Worm (Caenorhabditis elegans) whole organism, L2 larva: Measurements from ENCODE around the gene C07G1.15.

Experiments used
- C34F6.9 ChIP-seq: fragments of 150-350 bp; optimal IDR thresholded peaks from 2 replicates; lab custom pipeline; 2014; ENCODE audit warnings: missing biosample characterization, missing genetic modification characterization
- F13H6.1 ChIP-seq: sonication (generic microtip); optimal IDR thresholded peaks from 2 replicates; lab custom pipeline; 2016; ENCODE audit warnings: missing genetic modification characterization, missing compliant biosample characterization
- R02D3.7 ChIP-seq: fragments of 150-350 bp; optimal IDR thresholded peaks from 2 replicates; lab custom pipeline; 2014; ENCODE audit warnings: missing biosample characterization, missing genetic modification characterization
- Y55F3AM.14 ChIP-seq: fragments of 200-800 bp; sonication (Bioruptor generic); optimal IDR thresholded peaks from 2 replicates; lab custom pipeline; 2018; ENCODE audit warnings: mild to moderate bottlenecking, missing genetic modification characterization, missing compliant biosample characterization
- ZK546.5 ChIP-seq: sonication (generic microtip); optimal IDR thresholded peaks from 2 replicates; lab custom pipeline; 2017; ENCODE audit warnings: missing biosample characterization, missing genetic modification characterization
- alr-1 ChIP-seq: fragments of 150-350 bp; optimal IDR thresholded peaks from 2 replicates; lab custom pipeline; 2014; ENCODE audit warnings: missing biosample characterization, missing genetic modification characterization
- aly-2 ChIP-seq: fragments of 150-350 bp; optimal IDR thresholded peaks from 2 replicates; lab custom pipeline; 2014; ENCODE audit warnings: missing biosample characterization, missing genetic modification characterization
- crh-2 ChIP-seq: sonication (generic microtip); optimal IDR thresholded peaks from 2 replicates; lab custom pipeline; 2017; ENCODE audit warnings: missing biosample characterization, missing genetic modification characterization
- egl-27 ChIP-seq: sonication (generic microtip); optimal IDR thresholded peaks from 3 replicates; lab custom pipeline; 2017; ENCODE audit warnings: missing biosample characterization, missing genetic modification reagents, missing genetic modification characterization
- elt-3 ChIP-seq: sonication (generic microtip); optimal IDR thresholded peaks from 2 replicates; lab custom pipeline; 2017; ENCODE audit warnings: missing biosample characterization, missing genetic modification characterization
- fos-1 ChIP-seq: fragments of 150-350 bp; optimal IDR thresholded peaks from 2 replicates; lab custom pipeline; 2014; ENCODE audit warnings: missing biosample characterization, missing genetic modification characterization
- gmeb-1 ChIP-seq: fragments of 150-350 bp; optimal IDR thresholded peaks from 2 replicates; lab custom pipeline; 2014; ENCODE audit warnings: missing biosample characterization, missing genetic modification characterization
- lin-11 ChIP-seq: fragments of 150-350 bp; sonication (generic microtip); optimal IDR thresholded peaks from 2 replicates; lab custom pipeline; 2014; ENCODE audit warnings: missing biosample characterization, missing genetic modification characterization, inconsistent platforms, mixed read lengths
- lin-13 ChIP-seq: fragments of 150-350 bp; optimal IDR thresholded peaks from 2 replicates; lab custom pipeline; 2014; ENCODE audit warnings: missing biosample characterization, missing genetic modification reagents, missing genetic modification characterization
- lin-39 ChIP-seq: fragments of 150-350 bp; optimal IDR thresholded peaks from 2 replicates; lab custom pipeline; 2014; ENCODE audit warnings: missing biosample characterization, missing genetic modification reagents, missing genetic modification characterization
- lsy-2 ChIP-seq, 2 experiments: fragments of 150-350 bp in 1 of 2; sonication (generic microtip) in 1 of 2; optimal IDR thresholded peaks; 2 replicates each; lab custom pipeline; 2014 to 2017; ENCODE audit warnings: missing biosample characterization in 2 of 2, missing genetic modification characterization in 2 of 2
- mbf-1 ChIP-seq: sonication (generic microtip); optimal IDR thresholded peaks from 2 replicates; lab custom pipeline; 2017; ENCODE audit warnings: missing biosample characterization, missing genetic modification characterization
- mdl-1 ChIP-seq, 2 experiments: fragments of 150-350 bp in 1 of 2; sonication (generic microtip) in 1 of 2; optimal IDR thresholded peaks; 2 replicates each; lab custom pipeline; 2017; ENCODE audit warnings: missing biosample characterization in 2 of 2, missing genetic modification characterization in 2 of 2
- nhr-12 ChIP-seq: fragments of 150-350 bp; optimal IDR thresholded peaks from 2 replicates; lab custom pipeline; 2014; ENCODE audit warnings: missing biosample characterization, missing genetic modification characterization
- nhr-129 ChIP-seq: fragments of 150-350 bp; optimal IDR thresholded peaks from 2 replicates; lab custom pipeline; 2014; ENCODE audit warnings: missing biosample characterization, missing genetic modification characterization
- nhr-21 ChIP-seq: fragments of 150-350 bp; optimal IDR thresholded peaks from 2 replicates; lab custom pipeline; 2014; ENCODE audit warnings: missing biosample characterization, missing genetic modification characterization
- nhr-25 ChIP-seq: fragments of 150-350 bp; sonication (generic microtip); optimal IDR thresholded peaks from 3 replicates; lab custom pipeline; 2014; ENCODE audit warnings: missing biosample characterization, missing genetic modification characterization
- sem-4 ChIP-seq: fragments of 150-350 bp; optimal IDR thresholded peaks from 2 replicates; lab custom pipeline; 2014; ENCODE audit warnings: missing biosample characterization, missing genetic modification reagents, missing genetic modification characterization
- skn-1 ChIP-seq: sonication (generic microtip); optimal IDR thresholded peaks from 2 replicates; lab custom pipeline; 2017; ENCODE audit warnings: missing biosample characterization, missing genetic modification characterization
- sma-3 ChIP-seq: sonication (generic microtip); optimal IDR thresholded peaks from 2 replicates; lab custom pipeline; 2016; ENCODE audit warnings: missing genetic modification reagents, missing genetic modification characterization, missing compliant biosample characterization
- sma-9 ChIP-seq, 2 experiments: fragments of 150-350 bp in 1 of 2; sonication (generic microtip) in 1 of 2; optimal IDR thresholded peaks; 2 replicates each; lab custom pipeline; 2014 to 2016; ENCODE audit warnings: missing genetic modification characterization in 2 of 2, mild to moderate bottlenecking in 1 of 2, missing biosample characterization in 1 of 2, missing compliant biosample characterization in 1 of 2, missing genetic modification reagents in 1 of 2, moderate library complexity in 1 of 2
- snpc-4 ChIP-seq: fragments of 150-350 bp; optimal IDR thresholded peaks from 2 replicates; lab custom pipeline; 2014; ENCODE audit warnings: missing biosample characterization, missing genetic modification characterization
- unc-55 ChIP-seq: fragments of 150-350 bp; sonication (generic microtip); optimal IDR thresholded peaks from 3 replicates; lab custom pipeline; 2014; ENCODE audit warnings: missing biosample characterization, missing genetic modification reagents, missing genetic modification characterization
- unc-62 ChIP-seq: fragments of 150-350 bp; optimal IDR thresholded peaks from 2 replicates; lab custom pipeline; 2014; ENCODE audit warnings: missing biosample characterization, missing genetic modification reagents, missing genetic modification characterization
- zag-1 ChIP-seq: fragments of 150-350 bp; optimal IDR thresholded peaks from 2 replicates; lab custom pipeline; 2014; ENCODE audit warnings: missing biosample characterization, missing genetic modification characterization
- ztf-11 ChIP-seq: sonication (generic microtip); optimal IDR thresholded peaks from 2 replicates; lab custom pipeline; 2017; ENCODE audit warnings: missing biosample characterization, missing genetic modification characterization
- ztf-4 ChIP-seq: fragments of 150-350 bp; optimal IDR thresholded peaks from 2 replicates; lab custom pipeline; 2014; ENCODE audit warnings: missing biosample characterization, missing genetic modification characterization

The C07G1.15 gene

DNA sequence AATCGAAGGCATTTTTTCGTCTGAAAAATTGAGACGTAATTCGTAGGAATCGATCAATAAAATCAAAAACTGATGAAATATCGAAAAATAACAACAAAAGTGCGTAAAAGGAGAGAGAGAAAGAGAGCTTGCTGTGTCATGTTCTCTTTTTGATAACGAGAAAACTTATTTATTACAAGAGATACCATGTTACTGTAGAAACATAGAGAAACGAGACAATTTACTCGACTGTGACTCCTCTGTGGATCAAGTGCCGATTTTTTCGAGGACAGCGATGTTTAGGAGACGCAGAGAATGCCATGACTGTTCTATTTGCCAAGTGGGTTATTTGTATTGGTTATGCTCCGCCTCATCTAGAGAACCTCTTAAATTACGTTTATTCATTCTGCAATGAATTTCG lies 36.2 kb upstream of the C07G1.15 start, which contains the start of gene sph-1 (continued):
- peak; percentile 25 for TF ChIP-seq nhr-25 (tag; lab: Kevin White, UChicago)
- TF ChIP-seq zag-1 (tag; lab: Kevin White, UChicago): no peak
- peak; percentile 51 for TF ChIP-seq nhr-21 (tag; lab: Kevin White, UChicago)
- TF ChIP-seq sma-3 (GFP tag; lab: Kevin White, UChicago): peak; percentile 3
- no peak for TF ChIP-seq unc-62 (GFP tag; lab: Kevin White, UChicago)
- TF ChIP-seq mdl-1 (tag; optimal IDR thresholded peaks at IDR 0.05; lab: Kevin White, UChicago): no peak
- no peak for TF ChIP-seq sem-4 (tag; lab: Kevin White, UChicago)
- no peak for TF ChIP-seq egl-27 (tag; lab: Kevin White, UChicago)
- no peak for TF ChIP-seq skn-1 (tag; lab: Kevin White, UChicago)
- no peak for TF ChIP-seq lin-39
- TF ChIP-seq sma-9 (GFP tag; optimal IDR thresholded peaks at IDR 0.05; lab: Kevin White, UChicago): peak; percentile 63
- no peak for TF ChIP-seq sma-9 (tag; optimal IDR thresholded peaks at IDR 0.05; lab: Kevin White, UChicago)

DNA sequence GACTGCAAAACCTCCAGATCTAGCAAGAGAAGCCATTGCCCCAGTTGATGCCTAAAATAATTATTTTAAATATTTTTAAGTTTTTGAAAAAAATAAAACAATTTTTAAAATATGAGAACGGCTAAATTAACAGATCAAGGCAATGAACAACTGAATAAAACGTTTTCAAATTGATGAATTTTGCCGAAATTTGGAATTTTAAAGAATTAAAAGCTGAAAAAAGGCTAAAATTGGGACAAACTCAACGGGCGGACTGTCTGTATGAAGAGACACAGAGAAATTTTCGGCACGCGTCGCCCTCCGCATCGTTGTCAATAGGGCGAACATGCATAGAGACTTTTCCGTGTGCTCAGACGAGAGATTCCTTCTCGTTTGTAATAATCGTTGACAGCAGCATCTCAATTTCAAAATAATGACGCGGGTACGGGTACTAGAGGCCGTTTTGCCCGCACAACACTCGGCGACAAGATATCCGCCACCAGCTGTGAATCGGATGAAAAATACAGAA lies 33.7 kb upstream of the C07G1.15 start, which contains the start of the genes isp-1 and islo-1:
TSS of gene isp-1 (minus strand) at position 51 of the 508 bp plus-strand sequence.
TSS of gene islo-1 (plus strand) at position 385 of the 508 bp plus-strand sequence.
- no peak for TF ChIP-seq nhr-21 (tag; lab: Kevin White, UChicago)
- peak; percentile 20 for TF ChIP-seq nhr-25 (tag; lab: Kevin White, UChicago)
- no peak for TF ChIP-seq ztf-11 (tag; lab: Kevin White, UChicago)
- peak in 1 of 2 experiments; percentile 69 for TF ChIP-seq lsy-2 (tag; optimal IDR thresholded peaks at IDR 0.05; lab: Kevin White, UChicago)
- TF ChIP-seq nhr-129 (tag; lab: Kevin White, UChicago): peak; percentile 80
- no peak for TF ChIP-seq zag-1 (tag; lab: Kevin White, UChicago)
- TF ChIP-seq F13H6.1: peak; percentile 43
- TF ChIP-seq fos-1 (tag; lab: Kevin White, UChicago): peak; percentile 45
- peak; percentile 76 for TF ChIP-seq unc-55 (GFP tag; lab: Kevin White, UChicago)
- no peak for TF ChIP-seq elt-3 (tag; lab: Kevin White, UChicago)
- peak; percentile 36 for TF ChIP-seq lin-11
- peak; percentile 58 for TF ChIP-seq crh-2 (tag; lab: Kevin White, UChicago)
- TF ChIP-seq aly-2 (tag; lab: Kevin White, UChicago): no peak
- TF ChIP-seq mdl-1 (tag; optimal IDR thresholded peaks at IDR 0.05; lab: Kevin White, UChicago): peak in 1 of 2 experiments; percentile 44
- no peak for TF ChIP-seq skn-1 (tag; lab: Kevin White, UChicago)
- TF ChIP-seq C34F6.9 (tag; lab: Kevin White, UChicago): peak; percentile 81
- peak; percentile 6 for TF ChIP-seq sma-9 (GFP tag; optimal IDR thresholded peaks at IDR 0.05; lab: Kevin White, UChicago)
- TF ChIP-seq sma-9 (tag; optimal IDR thresholded peaks at IDR 0.05; lab: Kevin White, UChicago): no peak

DNA sequence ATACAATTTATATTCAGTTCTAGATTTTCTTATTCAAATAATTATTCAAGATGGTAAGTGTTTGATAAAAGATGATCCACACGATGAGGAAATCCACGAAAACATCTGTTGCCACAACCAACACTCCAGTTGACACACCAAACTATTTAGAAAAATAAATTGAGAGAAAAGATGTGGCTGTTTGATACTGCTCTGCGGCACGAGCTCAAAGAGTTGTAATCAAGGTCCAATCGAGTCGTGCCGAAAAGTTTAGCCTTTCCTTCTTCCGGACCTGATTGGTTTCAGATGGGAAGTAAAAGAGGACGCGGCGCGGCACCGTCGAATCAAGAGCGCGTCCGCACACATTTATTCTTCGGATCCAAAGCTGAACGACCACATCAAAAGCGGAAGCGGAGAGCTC lies 33.2 kb upstream of the C07G1.15 start:
- TF ChIP-seq gmeb-1 (no peak), aly-2 (tag; lab: Kevin White, UChicago) (no peak), sma-3 (GFP tag; lab: Kevin White, UChicago) (no peak), ztf-11 (tag; lab: Kevin White, UChicago) (no peak), fos-1 (tag; lab: Kevin White, UChicago) (no peak), ztf-4 (no peak), sma-9 (GFP tag; optimal IDR thresholded peaks at IDR 0.05; lab: Kevin White, UChicago) (no peak), sma-9 (tag; optimal IDR thresholded peaks at IDR 0.05; lab: Kevin White, UChicago) (no peak), unc-55 (GFP tag; lab: Kevin White, UChicago) (no peak), mbf-1 (tag; lab: Kevin White, UChicago) (no peak), R02D3.7 (no peak), ZK546.5 (no peak), nhr-21 (tag; lab: Kevin White, UChicago) (no peak), alr-1 (tag; lab: Kevin White, UChicago) (no peak), nhr-25 (tag; lab: Kevin White, UChicago) (no peak), lin-13 (GFP tag; lab: Kevin White, UChicago) (no peak), lin-39 (no peak), nhr-12 (tag; lab: Kevin White, UChicago) (no peak), Y55F3AM.14 (GFP tag; lab: Kevin White, UChicago) (no peak)

DNA sequence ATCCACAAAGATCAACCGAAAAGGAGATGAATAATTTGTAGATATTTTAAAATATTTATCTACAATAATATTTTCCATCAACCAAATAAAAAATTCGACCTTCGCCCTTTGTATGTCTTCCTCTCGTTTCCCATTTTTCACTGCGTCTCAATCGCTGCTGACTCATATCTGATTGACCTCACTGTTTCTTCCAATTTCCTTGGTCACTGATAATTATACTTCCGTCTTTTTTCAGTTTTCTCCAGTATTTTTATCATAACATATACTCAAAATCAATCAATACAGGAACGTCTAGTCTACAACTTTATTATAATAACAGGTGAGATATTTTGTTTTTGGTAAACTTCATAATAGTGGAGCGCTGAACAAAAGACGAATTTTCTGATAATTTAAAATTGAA lies 30.8 kb upstream of the C07G1.15 start, which contains the start of gene pmk-3:
TSS of gene pmk-3 (plus strand) at position 236 of the 400 bp plus-strand sequence.
- TF ChIP-seq fos-1 (tag; lab: Kevin White, UChicago): peak; percentile 96
- TF ChIP-seq snpc-4: no peak
- no peak for TF ChIP-seq C34F6.9 (tag; lab: Kevin White, UChicago)
